ENCODE assay signal across 1 fruit fly cellular context in genomic region chr2L:15113234-15113916, dm6.
TF ChIP-seq lines count a peak whose summit lies in the region.

Gene stc, plus strand, starts transcription at chr2L:15113480.

TF ChIP-seq in whole organism, embryonic, 481 proteins besides CTCF, POLR2A, EP300 and RAD21 (continued from another document):
- TF ChIP-seq NfI (GFP tag; optimal IDR thresholded peaks at IDR 0.05; lab: Kevin White, UChicago) = peak; percentile 56
- TF ChIP-seq CG13624 (GFP tag; optimal IDR thresholded peaks at IDR 0.05; lab: Kevin White, UChicago) = peak; percentile 74
- peak; percentile 93 for TF ChIP-seq YL-1 (GFP tag; optimal IDR thresholded peaks at IDR 0.05; lab: Kevin White, UChicago)
- TF ChIP-seq en (GFP tag; optimal IDR thresholded peaks at IDR 0.05; lab: Kevin White, UChicago) = peak; percentile 19
- peak; percentile 70 for TF ChIP-seq hbn (GFP tag; IDR thresholded peaks at IDR 0.05; lab: Robert Waterston, UW; ENCODE audit: partially characterized antibody)
- TF ChIP-seq jumu (GFP tag; optimal IDR thresholded peaks at IDR 0.05; lab: Kevin White, UChicago) = peak; percentile 3
- TF ChIP-seq Chrac-16 (GFP tag; optimal IDR thresholded peaks at IDR 0.05; lab: Kevin White, UChicago) = peak; percentile 60
- TF ChIP-seq Side (GFP tag; optimal IDR thresholded peaks at IDR 0.05; lab: Kevin White, UChicago) = peak; percentile 38
- TF ChIP-seq exex (tag; optimal IDR thresholded peaks at IDR 0.05; lab: Kevin White, UChicago) = no peak
- peak; percentile 39; the same call in 1 of the 2 replicates for TF ChIP-seq H2.0 (GFP tag; IDR thresholded peaks at IDR 0.05; lab: Robert Waterston, UW)
- no peak for TF ChIP-seq ssp (GFP tag; IDR thresholded peaks at IDR 0.05; lab: Robert Waterston, UW)
- peak; percentile 83 for TF ChIP-seq Blimp-1 (GFP tag; optimal IDR thresholded peaks at IDR 0.05; lab: Kevin White, UChicago)
